Fruit fly (Drosophila melanogaster) whole organism, embryonic: Measurements from ENCODE around the gene CG13471.

Source experiments
- Abd-B ChIP-seq: fragments of 200-800 bp; sonication (Bioruptor generic); optimal IDR thresholded peaks from 2 replicates; lab custom pipeline; 2018; ENCODE audit warnings: missing biosample characterization, mild to moderate bottlenecking, missing genetic modification characterization, moderate library complexity
- B-H1 ChIP-seq: fragments of 200-800 bp; sonication (Bioruptor generic); IDR thresholded peaks from 3 replicates; pipeline ENCODE4 v1.3.6; 2022; ENCODE audit warnings: missing biosample characterization, missing genetic modification characterization
- BtbVII ChIP-seq: fragments of 200-800 bp; sonication (Bioruptor generic); optimal IDR thresholded peaks from 3 replicates; lab custom pipeline; 2017; ENCODE audit warnings: missing biosample characterization, mild to moderate bottlenecking, missing genetic modification characterization
- CG10274 ChIP-seq: fragments of 200-800 bp; sonication (Bioruptor generic); optimal IDR thresholded peaks from 3 replicates; lab custom pipeline; 2017; ENCODE audit warnings: missing biosample characterization, mild to moderate bottlenecking, missing genetic modification characterization
- CG10543 ChIP-seq: fragments of 200-800 bp; sonication (Bioruptor generic); optimal IDR thresholded peaks from 3 replicates; lab custom pipeline; 2017; ENCODE audit warnings: missing biosample characterization, mild to moderate bottlenecking, missing genetic modification characterization, moderate library complexity
- CG12659 ChIP-seq: fragments of 200-800 bp; sonication (Bioruptor generic); optimal IDR thresholded peaks from 3 replicates; lab custom pipeline; 2017; ENCODE audit warnings: mild to moderate bottlenecking, missing biosample characterization, missing genetic modification reagents, missing genetic modification characterization
- CG15011 ChIP-seq: fragments of 200-800 bp; sonication (Bioruptor generic); optimal IDR thresholded peaks from 3 replicates; lab custom pipeline; 2018; ENCODE audit warnings: missing biosample characterization, mild to moderate bottlenecking, missing genetic modification characterization
- CG15696 ChIP-seq: fragments of 200-800 bp; sonication (Bioruptor generic); optimal IDR thresholded peaks from 2 replicates; lab custom pipeline; 2019; ENCODE audit warnings: missing biosample characterization, mild to moderate bottlenecking, missing genetic modification characterization, moderate library complexity
- CG17912 ChIP-seq: fragments of 200-800 bp; sonication (Bioruptor generic); optimal IDR thresholded peaks from 2 replicates; lab custom pipeline; 2018; ENCODE audit warnings: missing biosample characterization, mild to moderate bottlenecking, missing genetic modification characterization
- CG2875 ChIP-seq: fragments of 200-800 bp; sonication (Bioruptor generic); optimal IDR thresholded peaks from 2 replicates; lab custom pipeline; 2017; ENCODE audit warnings: missing biosample characterization, mild to moderate bottlenecking, missing genetic modification characterization, missing genetic modification reagents
- CG3163 ChIP-seq: fragments of 200-800 bp; sonication (Bioruptor generic); optimal IDR thresholded peaks from 3 replicates; lab custom pipeline; 2016; ENCODE audit warnings: missing biosample characterization, missing genetic modification characterization
- CG3838 ChIP-seq: fragments of 200-800 bp; sonication (Bioruptor generic); optimal IDR thresholded peaks from 3 replicates; lab custom pipeline; 2016; ENCODE audit warnings: missing biosample characterization, missing genetic modification characterization
- CG7987 ChIP-seq: fragments of 200-800 bp; sonication (Bioruptor generic); optimal IDR thresholded peaks from 2 replicates; lab custom pipeline; 2018; ENCODE audit warnings: missing biosample characterization, mild to moderate bottlenecking, missing genetic modification characterization, moderate library complexity
- CG9727 ChIP-seq: fragments of 200-800 bp; sonication (Bioruptor generic); optimal IDR thresholded peaks from 3 replicates; lab custom pipeline; 2017; ENCODE audit warnings: missing biosample characterization, mild to moderate bottlenecking, missing genetic modification characterization
- Camta ChIP-seq: fragments of 200-800 bp; sonication (Bioruptor generic); optimal IDR thresholded peaks from 2 replicates; lab custom pipeline; 2016; ENCODE audit warnings: missing biosample characterization, missing genetic modification characterization
- Dp ChIP-seq: fragments of 200-800 bp; sonication (Bioruptor generic); optimal IDR thresholded peaks from 2 replicates; lab custom pipeline; 2018; ENCODE audit warnings: missing biosample characterization, mild to moderate bottlenecking, missing genetic modification characterization, moderate library complexity
- Dref ChIP-seq: fragments of 200-800 bp; sonication (Bioruptor generic); IDR thresholded peaks from 2 replicates; pipeline ENCODE4 v1.3.6; 2022; ENCODE audit warnings: missing biosample characterization, missing genetic modification characterization
- HLH3B ChIP-seq: fragments of 200-800 bp; sonication (Bioruptor generic); IDR thresholded peaks from 2 replicates; pipeline ENCODE4 v1.3.6; 2022; ENCODE audit warnings: missing biosample characterization, missing genetic modification characterization
- Hr78 ChIP-seq, 2 experiments: fragments of 200-800 bp in 1 of 2; fragments of >200 bp in 1 of 2; sonication (Bioruptor generic) in 1 of 2; optimal IDR thresholded peaks; 2 replicates each; lab custom pipeline; 2017 to 2019; ENCODE audit warnings: missing biosample characterization in 2 of 2, missing genetic modification characterization in 2 of 2, mild to moderate bottlenecking in 1 of 2, moderate library complexity in 1 of 2
- NC2β ChIP-seq: fragments of 200-800 bp; sonication (Bioruptor generic); optimal IDR thresholded peaks from 2 replicates; lab custom pipeline; 2016; ENCODE audit warnings: missing biosample characterization, missing genetic modification characterization
- Optix ChIP-seq: fragments of 200-800 bp; sonication (Bioruptor generic); IDR thresholded peaks from 3 replicates; pipeline ENCODE4 v1.3.6; 2022; ENCODE audit warnings: missing biosample characterization, missing genetic modification characterization
- Sox100B ChIP-seq: fragments of 200-800 bp; sonication (Bioruptor generic); optimal IDR thresholded peaks from 3 replicates; lab custom pipeline; 2018; ENCODE audit warnings: missing biosample characterization, mild to moderate bottlenecking, missing genetic modification characterization
- Ssrp ChIP-seq: fragments of 200-800 bp; sonication (Bioruptor generic); optimal IDR thresholded peaks from 2 replicates; lab custom pipeline; 2018; ENCODE audit warnings: missing biosample characterization, mild to moderate bottlenecking, missing genetic modification characterization, moderate library complexity
- Trl ChIP-seq, 3 experiments: fragments of >200 bp in 2 of 3; fragments of 200-800 bp in 1 of 3; sonication (Bioruptor generic) in 1 of 3; optimal IDR thresholded peaks; 2 replicates in 1 of 3; 3 replicates in 2 of 3; lab custom pipeline; 2016 to 2017; ENCODE audit warnings: missing biosample characterization in 1 of 3, missing genetic modification characterization in 1 of 3
- ap ChIP-seq: fragments of 200-800 bp; sonication (Bioruptor generic); IDR thresholded peaks from 2 replicates; pipeline ENCODE4 v1.3.6; 2022; ENCODE audit warnings: missing biosample characterization, missing genetic modification characterization
- ara ChIP-seq: fragments of 200-800 bp; sonication (Bioruptor generic); IDR thresholded peaks from 2 replicates; pipeline ENCODE4 v1.3.6; 2022; ENCODE audit warnings: missing biosample characterization, missing genetic modification characterization
- bowl ChIP-seq: fragments of 200-800 bp; sonication (Bioruptor generic); IDR thresholded peaks from 2 replicates; pipeline ENCODE4 v1.3.6; 2022; ENCODE audit warnings: missing biosample characterization, missing genetic modification characterization
- chn ChIP-seq: fragments of 200-800 bp; sonication (Bioruptor generic); optimal IDR thresholded peaks from 2 replicates; lab custom pipeline; 2016; ENCODE audit warnings: missing biosample characterization, missing genetic modification characterization
- crc ChIP-seq: fragments of 200-800 bp; sonication (Bioruptor generic); optimal IDR thresholded peaks from 2 replicates; lab custom pipeline; 2016; ENCODE audit warnings: missing biosample characterization, missing genetic modification characterization
- dysf ChIP-seq: fragments of 200-800 bp; sonication (Bioruptor generic); IDR thresholded peaks from 3 replicates; pipeline ENCODE4 v1.3.6; 2022; ENCODE audit warnings: missing biosample characterization, missing genetic modification characterization
- ems ChIP-seq: fragments of 200-800 bp; sonication (Bioruptor generic); optimal IDR thresholded peaks from 3 replicates; lab custom pipeline; 2016; ENCODE audit warnings: missing biosample characterization, missing genetic modification characterization
- exex ChIP-seq: fragments of 200-800 bp; sonication (Bioruptor generic); optimal IDR thresholded peaks from 4 replicates; lab custom pipeline; 2018; ENCODE audit warnings: missing biosample characterization, mild to moderate bottlenecking, missing genetic modification characterization, moderate library complexity
- gem ChIP-seq: fragments of 200-800 bp; sonication (Bioruptor generic); optimal IDR thresholded peaks from 2 replicates; lab custom pipeline; 2019; ENCODE audit warnings: missing biosample characterization, mild to moderate bottlenecking, missing genetic modification characterization, moderate library complexity
- grn ChIP-seq: fragments of 200-800 bp; sonication (Bioruptor generic); optimal IDR thresholded peaks from 3 replicates; lab custom pipeline; 2017; ENCODE audit warnings: missing biosample characterization, missing genetic modification characterization
- ind ChIP-seq: fragments of 200-800 bp; sonication (Bioruptor generic); optimal IDR thresholded peaks from 3 replicates; lab custom pipeline; 2016; ENCODE audit warnings: missing biosample characterization, missing genetic modification characterization
- jing ChIP-seq: fragments of 200-800 bp; sonication (Bioruptor generic); optimal IDR thresholded peaks from 2 replicates; lab custom pipeline; 2018; ENCODE audit warnings: missing biosample characterization, mild to moderate bottlenecking, missing genetic modification characterization
- kah ChIP-seq: fragments of 200-800 bp; sonication (Bioruptor generic); optimal IDR thresholded peaks from 2 replicates; lab custom pipeline; 2018; ENCODE audit warnings: missing biosample characterization, mild to moderate bottlenecking, missing genetic modification characterization
- ken ChIP-seq: fragments of 200-800 bp; sonication (Bioruptor generic); IDR thresholded peaks from 3 replicates; pipeline ENCODE4 v1.3.6; 2022; ENCODE audit warnings: missing biosample characterization, missing genetic modification characterization
- knrl ChIP-seq: fragments of 200-800 bp; sonication (Bioruptor generic); IDR thresholded peaks from 3 replicates; pipeline ENCODE4 v1.3.6; 2022; ENCODE audit warnings: missing biosample characterization, missing genetic modification characterization; ENCODE audit not compliant: partially characterized antibody
- lab ChIP-seq: fragments of 200-800 bp; sonication (Bioruptor generic); optimal IDR thresholded peaks from 3 replicates; lab custom pipeline; 2017; ENCODE audit warnings: missing biosample characterization, missing genetic modification characterization, mild to moderate bottlenecking, moderate library complexity, missing genetic modification reagents
- lilli ChIP-seq: fragments of 200-800 bp; sonication (Bioruptor generic); optimal IDR thresholded peaks from 3 replicates; lab custom pipeline; 2016; ENCODE audit warnings: missing biosample characterization, missing genetic modification characterization
- lov ChIP-seq, 2 experiments: fragments of 200-800 bp in 1 of 2; fragments of >200 bp in 1 of 2; sonication (Bioruptor generic) in 1 of 2; IDR thresholded peaks in 1 of 2; optimal IDR thresholded peaks in 1 of 2; 2 replicates in 1 of 2; 3 replicates in 1 of 2; pipeline versions ENCODE4 v1.3.6 to Lab custom; 2017 to 2022; ENCODE audit warnings: missing biosample characterization in 1 of 2, missing genetic modification characterization in 1 of 2
- oc ChIP-seq: fragments of 200-800 bp; sonication (Bioruptor generic); optimal IDR thresholded peaks from 2 replicates; lab custom pipeline; 2018; ENCODE audit warnings: missing biosample characterization, mild to moderate bottlenecking, missing genetic modification characterization, moderate library complexity
- onecut ChIP-seq: fragments of 200-800 bp; sonication (Bioruptor generic); IDR thresholded peaks from 2 replicates; pipeline ENCODE4 v1.3.6; 2022; ENCODE audit warnings: missing biosample characterization, missing genetic modification characterization
- pros ChIP-seq: fragments of 200-800 bp; sonication (Bioruptor generic); optimal IDR thresholded peaks from 3 replicates; lab custom pipeline; 2019; ENCODE audit warnings: missing biosample characterization, mild to moderate bottlenecking, missing genetic modification characterization, moderate library complexity
- sc ChIP-seq, 3 experiments: fragments of >200 bp in 2 of 3; fragments of 200-800 bp in 1 of 3; sonication (Bioruptor generic) in 1 of 3; optimal IDR thresholded peaks; 2 replicates in 2 of 3; 3 replicates in 1 of 3; lab custom pipeline; 2017; ENCODE audit warnings: mild to moderate bottlenecking in 1 of 3, missing biosample characterization in 1 of 3, missing genetic modification characterization in 1 of 3, missing genetic modification reagents in 1 of 3
- slbo ChIP-seq: fragments of 200-800 bp; sonication (Bioruptor generic); IDR thresholded peaks from 2 replicates; pipeline ENCODE4 v1.3.6; 2022; ENCODE audit warnings: missing biosample characterization, missing genetic modification characterization
- stc ChIP-seq: fragments of 200-800 bp; sonication (Bioruptor generic); IDR thresholded peaks from 2 replicates; pipeline ENCODE4 v1.3.6; 2022; ENCODE audit warnings: missing biosample characterization, missing genetic modification characterization
- sug ChIP-seq: fragments of 200-800 bp; optimal IDR thresholded peaks from 2 replicates; lab custom pipeline; 2019; ENCODE audit warnings: missing biosample characterization, mild to moderate bottlenecking, missing genetic modification characterization, moderate library complexity

The CG13471 gene

DNA sequence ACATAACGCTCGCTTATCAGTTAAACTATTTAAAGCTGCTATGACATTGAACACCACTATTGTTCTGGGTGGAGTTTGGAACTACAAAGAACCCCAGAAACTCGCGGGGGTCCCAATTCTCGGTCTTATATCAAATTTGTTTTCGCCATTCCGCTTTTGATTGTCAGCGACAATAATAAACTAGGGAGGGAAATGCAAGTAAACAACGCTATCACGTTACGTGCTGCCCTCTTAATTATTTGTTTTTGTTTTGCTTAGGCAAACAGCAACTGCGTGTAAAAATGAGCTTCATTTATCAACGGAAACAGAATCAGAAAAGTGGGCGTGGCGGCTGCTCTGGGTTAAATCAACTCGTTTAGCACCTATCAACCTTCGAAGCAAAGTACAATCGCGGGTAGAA lies 46.9 kb upstream of the CG13471 start (continued):
- TF ChIP-seq CG17912 (GFP tag; lab: Kevin White, UChicago) = peak; percentile 51
- peak; percentile 55 for TF ChIP-seq CG15696 (tag; lab: Kevin White, UChicago)
- TF ChIP-seq lab = peak; percentile 63
- TF ChIP-seq CG12659 (GFP tag; lab: Kevin White, UChicago) = peak; percentile 15
- no peak for TF ChIP-seq CG10543 (GFP tag; lab: Kevin White, UChicago)
- peak; percentile 50 for TF ChIP-seq CG9727 (GFP tag; lab: Kevin White, UChicago)
- TF ChIP-seq HLH3B (GFP tag; lab: Robert Waterston, UW) = peak; percentile 59; the same call in 1 of the 2 replicates
- TF ChIP-seq jing (GFP tag; lab: Kevin White, UChicago) = no peak
- TF ChIP-seq Ssrp (tag; lab: Kevin White, UChicago) = no peak
- peak; percentile 15; the same call in 1 of the 2 replicates for TF ChIP-seq stc (GFP tag; lab: Robert Waterston, UW)
- TF ChIP-seq exex (tag; lab: Kevin White, UChicago) = peak; percentile 2
- TF ChIP-seq slbo = no peak
- TF ChIP-seq grn = no peak
- TF ChIP-seq CG3838 (GFP tag; lab: Kevin White, UChicago) = peak; percentile 46
- peak; percentile 6 for TF ChIP-seq lilli (GFP tag; lab: Kevin White, UChicago)
- TF ChIP-seq ems = no peak
- TF ChIP-seq BtbVII (GFP tag; lab: Kevin White, UChicago) = peak; percentile 8
- no peak for TF ChIP-seq knrl
- TF ChIP-seq Camta (GFP tag; lab: Kevin White, UChicago) = no peak
- no peak for TF ChIP-seq ind (GFP tag; lab: Kevin White, UChicago)
- no peak for TF ChIP-seq pros (GFP tag; lab: Kevin White, UChicago)
- peak; percentile 28; the same call in 1 of the 3 replicates for TF ChIP-seq dysf (GFP tag; lab: Robert Waterston, UW)
- peak; percentile 48 for TF ChIP-seq onecut
- no peak for TF ChIP-seq ken (GFP tag; lab: Robert Waterston, UW)
- TF ChIP-seq Abd-B (GFP tag; lab: Kevin White, UChicago) = no peak
- TF ChIP-seq kah = peak; percentile 39
- TF ChIP-seq Dp (GFP tag; lab: Kevin White, UChicago) = no peak
- peak; percentile 75 for TF ChIP-seq CG7987 (GFP tag; lab: Kevin White, UChicago)
- peak; percentile 64 for TF ChIP-seq ara (GFP tag; lab: Robert Waterston, UW)
- no peak for TF ChIP-seq chn
- no peak for TF ChIP-seq B-H1 (GFP tag; lab: Robert Waterston, UW)
- TF ChIP-seq Optix (GFP tag; lab: Robert Waterston, UW) = no peak
- no peak for TF ChIP-seq Dref
- peak; percentile 38 for TF ChIP-seq CG2875 (GFP tag; lab: Kevin White, UChicago)
- peak; percentile 42 for TF ChIP-seq Sox100B
- no peak for TF ChIP-seq bowl (GFP tag; lab: Robert Waterston, UW)
- peak; percentile 95 for TF ChIP-seq sug (tag; lab: Kevin White, UChicago)
- TF ChIP-seq Hr78 (GFP tag; optimal IDR thresholded peaks at IDR 0.05; lab: Kevin White, UChicago) = no peak
- TF ChIP-seq CG3163 (GFP tag; lab: Kevin White, UChicago) = no peak
- 0 out of 2 replicates have a peak, but pooled peaks have one; percentile 10 for TF ChIP-seq ap (GFP tag; lab: Robert Waterston, UW)
- TF ChIP-seq CG10274 (GFP tag; lab: Kevin White, UChicago) = no peak
- peak; percentile 54 for TF ChIP-seq CG15011 (GFP tag; lab: Kevin White, UChicago)
- no peak for TF ChIP-seq oc (tag; lab: Kevin White, UChicago)
- no peak for TF ChIP-seq crc (GFP tag; lab: Kevin White, UChicago)
- no peak for TF ChIP-seq lov (optimal IDR thresholded peaks at IDR 0.05; lab: Kevin White, UChicago)
- TF ChIP-seq lov (GFP tag; IDR thresholded peaks at IDR 0.05; lab: Robert Waterston, UW) = peak; percentile 79; the same call in 1 of the 3 replicates
- no peak for TF ChIP-seq Trl (optimal IDR thresholded peaks at IDR 0.05; lab: Kevin White, UChicago)
- TF ChIP-seq Trl (GFP tag; optimal IDR thresholded peaks at IDR 0.05; lab: Kevin White, UChicago) = peak; percentile 11
- TF ChIP-seq gem (tag; lab: Kevin White, UChicago) = peak; percentile 18
- peak; percentile 5 for TF ChIP-seq NC2β (GFP tag; lab: Kevin White, UChicago)
- TF ChIP-seq sc (optimal IDR thresholded peaks at IDR 0.05; lab: Kevin White, UChicago) = no peak
- peak; percentile 49 for TF ChIP-seq sc (GFP tag; optimal IDR thresholded peaks at IDR 0.05; lab: Kevin White, UChicago)
